Worm (Caenorhabditis elegans): ENCODE results near the gene lrr-1.

lrr-1 gene

DNA sequence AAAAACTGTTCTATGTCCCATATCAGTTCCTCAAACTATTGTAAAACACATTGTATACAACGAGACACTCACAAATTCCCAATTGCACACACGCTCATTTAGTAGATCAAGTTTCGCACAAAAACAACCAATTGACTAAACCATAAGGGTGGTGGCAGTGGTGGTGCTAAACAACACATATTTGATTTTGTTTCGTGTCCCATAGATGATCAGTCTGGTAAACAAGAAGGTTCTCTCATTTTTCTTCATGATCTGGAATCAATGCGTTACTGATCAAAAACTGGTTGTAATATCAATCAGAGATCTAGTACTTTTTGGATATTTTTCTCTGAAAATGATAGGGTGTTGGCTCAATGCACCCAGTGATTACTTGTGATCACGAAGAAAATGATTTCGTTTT lies 17.7 kb downstream of the lrr-1 start:
- TF ChIP-seq nhr-77 (tag; optimal IDR thresholded peaks at IDR 0.05): no peak

DNA sequence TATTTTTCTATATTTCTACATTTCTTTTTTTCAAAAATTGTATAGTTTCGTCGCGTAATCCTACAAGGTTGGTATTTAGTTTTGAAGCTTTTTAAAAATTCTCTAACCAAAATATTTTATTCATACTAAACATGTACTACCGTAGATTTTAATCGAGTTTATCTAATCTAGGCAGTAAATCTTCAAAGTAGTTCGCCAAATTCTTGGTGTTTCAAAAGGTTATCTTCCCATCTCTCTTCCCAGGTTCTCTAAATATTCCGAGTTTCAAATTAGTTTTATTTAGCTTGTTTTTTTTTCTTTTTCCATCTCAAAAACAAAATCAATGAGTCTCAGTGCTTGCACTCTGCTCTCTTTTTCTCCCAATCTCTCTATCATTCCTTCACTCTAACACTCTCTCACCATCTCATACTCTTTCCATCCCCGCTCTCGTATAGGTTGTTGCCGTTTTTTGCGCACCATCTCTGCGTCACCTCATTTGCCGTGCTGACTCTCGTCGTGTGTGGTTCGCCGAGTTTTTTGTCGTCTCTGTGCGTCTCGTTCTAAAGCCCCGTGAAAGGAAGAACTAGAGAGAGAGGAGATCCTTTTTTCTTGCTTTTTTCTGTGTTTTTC lies 19.2 kb downstream of the lrr-1 start:
- TF ChIP-seq gmeb-1 (tag; optimal IDR thresholded peaks at IDR 0.05): peak; percentile 14
- peak; percentile 81 for TF ChIP-seq fos-1 (tag; optimal IDR thresholded peaks at IDR 0.05)
- TF ChIP-seq alr-1 (tag; optimal IDR thresholded peaks at IDR 0.05): no peak
- TF ChIP-seq elt-1 (tag; optimal IDR thresholded peaks at IDR 0.05): no peak
- TF ChIP-seq crh-2 (tag; optimal IDR thresholded peaks at IDR 0.05): peak; percentile 66
- TF ChIP-seq ztf-4 (tag; optimal IDR thresholded peaks at IDR 0.05): no peak
- TF ChIP-seq egl-27 (tag; optimal IDR thresholded peaks at IDR 0.05): peak; percentile 74
- TF ChIP-seq nhr-21 (tag; optimal IDR thresholded peaks at IDR 0.05): peak; percentile 31
- no peak for TF ChIP-seq nhr-12 (tag; optimal IDR thresholded peaks at IDR 0.05)
- no peak for TF ChIP-seq unc-39 (tag; optimal IDR thresholded peaks at IDR 0.05)
- peak; percentile 82 for TF ChIP-seq nhr-129 (tag; optimal IDR thresholded peaks at IDR 0.05)
- peak; percentile 1 for TF ChIP-seq ama-1 (optimal IDR thresholded peaks at IDR 0.05)
- peak; percentile 72 for TF ChIP-seq unc-55 (GFP tag; optimal IDR thresholded peaks at IDR 0.05)
- peak; percentile 91 for TF ChIP-seq C34F6.9 (tag; optimal IDR thresholded peaks at IDR 0.05)
- no peak for TF ChIP-seq R02D3.7 (tag; optimal IDR thresholded peaks at IDR 0.05)
- peak in 1 of 2 experiments; percentile 26 for TF ChIP-seq mdl-1 (tag; optimal IDR thresholded peaks at IDR 0.05)
- TF ChIP-seq peb-1 (tag; optimal IDR thresholded peaks at IDR 0.05): no peak
- no peak for TF ChIP-seq nhr-6 (tag; optimal IDR thresholded peaks at IDR 0.05)
- no peak for TF ChIP-seq lin-11 (tag; optimal IDR thresholded peaks at IDR 0.05)
- TF ChIP-seq nhr-11 (tag; optimal IDR thresholded peaks at IDR 0.05): no peak
- TF ChIP-seq aly-2 (tag; optimal IDR thresholded peaks at IDR 0.05): no peak
- TF ChIP-seq F13H6.1 (tag; optimal IDR thresholded peaks at IDR 0.05): peak; percentile 68
- no peak for TF ChIP-seq ZK546.5 (tag; optimal IDR thresholded peaks at IDR 0.05)
- peak; percentile 36 for TF ChIP-seq sma-9 (GFP tag; optimal IDR thresholded peaks at IDR 0.05)
- no peak for TF ChIP-seq sma-9 (tag; optimal IDR thresholded peaks at IDR 0.05)
- TF ChIP-seq nhr-25 (tag; optimal IDR thresholded peaks at IDR 0.05): peak; percentile 58
- no peak for TF ChIP-seq skn-1 (tag; optimal IDR thresholded peaks at IDR 0.05)
- TF ChIP-seq nhr-23 (tag; optimal IDR thresholded peaks at IDR 0.05): no peak
- peak; percentile 21 to 76 for TF ChIP-seq lsy-2 (tag; optimal IDR thresholded peaks at IDR 0.05)
- peak; percentile 57 for TF ChIP-seq zag-1 (tag; optimal IDR thresholded peaks at IDR 0.05)
- peak; percentile 80 for TF ChIP-seq Y55F3AM.14 (GFP tag; optimal IDR thresholded peaks at IDR 0.05)
- TF ChIP-seq sma-3 (GFP tag; optimal IDR thresholded peaks at IDR 0.05): peak; percentile 18
- TF ChIP-seq nhr-237 (tag; optimal IDR thresholded peaks at IDR 0.05): no peak
- TF ChIP-seq ztf-11 (tag; optimal IDR thresholded peaks at IDR 0.05): no peak
- peak; percentile 32 for TF ChIP-seq lin-13 (GFP tag; optimal IDR thresholded peaks at IDR 0.05)
- no peak for TF ChIP-seq dmd-4 (tag; optimal IDR thresholded peaks at IDR 0.05)
- TF ChIP-seq blmp-1 (tag; optimal IDR thresholded peaks at IDR 0.05; ENCODE audit: insufficient read depth): no peak
- no peak for TF ChIP-seq nhr-77 (tag; optimal IDR thresholded peaks at IDR 0.05)
- TF ChIP-seq nhr-10 (tag; optimal IDR thresholded peaks at IDR 0.05): no peak
- peak; percentile 59 for TF ChIP-seq sem-4 (tag; optimal IDR thresholded peaks at IDR 0.05)
- TF ChIP-seq mab-5 (tag; optimal IDR thresholded peaks at IDR 0.05): peak; percentile 56
- TF ChIP-seq lin-39 (tag; optimal IDR thresholded peaks at IDR 0.05): no peak
- TF ChIP-seq ceh-82 (tag; optimal IDR thresholded peaks at IDR 0.05): no peak
- TF ChIP-seq ztf-1 (GFP tag; conservative IDR thresholded peaks at IDR 0.05): no peak
- TF ChIP-seq ceh-16 (tag; optimal IDR thresholded peaks at IDR 0.05): peak; percentile 69
- no peak for TF ChIP-seq unc-62 (GFP tag; optimal IDR thresholded peaks at IDR 0.05)
- TF ChIP-seq mbf-1 (tag; optimal IDR thresholded peaks at IDR 0.05): no peak
- TF ChIP-seq snpc-4 (tag; optimal IDR thresholded peaks at IDR 0.05): peak; percentile 51
- TF ChIP-seq elt-3 (tag; optimal IDR thresholded peaks at IDR 0.05): no peak

Measured in whole organism, L2 larva.